Worm (Caenorhabditis elegans) whole organism, young adult: ENCODE measurements around the gene chtb-3.

Experiments
- B0019.2 ChIP-seq: fragments of 200-800 bp; sonication (Bioruptor generic); conservative IDR thresholded peaks from 2 replicates; pipeline ENCODE4 v1.3.6; 2022; ENCODE audit warnings: missing genetic modification reagents, missing genetic modification characterization, missing compliant biosample characterization
- B0336.3 ChIP-seq: fragments of 200-800 bp; sonication (Bioruptor generic); IDR thresholded peaks from 2 replicates; pipeline ENCODE4 v1.3.6; 2022; ENCODE audit warnings: missing genetic modification characterization, missing compliant biosample characterization
- F10E7.11 ChIP-seq: sonication (generic microtip); optimal IDR thresholded peaks from 2 replicates; lab custom pipeline; 2017; ENCODE audit warnings: mild to moderate bottlenecking, missing genetic modification characterization, moderate library complexity, missing compliant biosample characterization
- F22D6.2 ChIP-seq: sonication (generic microtip); optimal IDR thresholded peaks from 2 replicates; lab custom pipeline; 2016; ENCODE audit warnings: mild to moderate bottlenecking, missing genetic modification characterization, missing compliant biosample characterization
- F23B12.7 ChIP-seq: sonication (generic microtip); optimal IDR thresholded peaks from 2 replicates; lab custom pipeline; 2017; ENCODE audit warnings: missing genetic modification characterization, mild to moderate bottlenecking, missing compliant biosample characterization, antibody characterized with exemption, moderate library complexity; ENCODE audit not compliant: insufficient read depth
- F33H1.4 ChIP-seq: fragments of 200-800 bp; sonication (Bioruptor generic); IDR thresholded peaks from 2 replicates; pipeline ENCODE4 v1.3.6; 2022; ENCODE audit warnings: missing genetic modification reagents, missing genetic modification characterization, missing compliant biosample characterization
- F52B5.7 ChIP-seq: sonication (generic microtip); optimal IDR thresholded peaks from 2 replicates; lab custom pipeline; 2016; ENCODE audit warnings: mild to moderate bottlenecking, missing genetic modification characterization, missing compliant biosample characterization
- F55B11.4 ChIP-seq: sonication (generic microtip); optimal IDR thresholded peaks from 2 replicates; lab custom pipeline; 2016; ENCODE audit warnings: missing compliant biosample characterization, missing genetic modification characterization, borderline replicate concordance; ENCODE audit not compliant: insufficient read depth
- F57A8.1 ChIP-seq: fragments of 200-800 bp; sonication (Bioruptor generic); optimal IDR thresholded peaks from 2 replicates; lab custom pipeline; 2018; ENCODE audit warnings: mild to moderate bottlenecking, missing genetic modification characterization, moderate library complexity, missing compliant biosample characterization
- K11D2.4 ChIP-seq: fragments of 200-800 bp; sonication (Bioruptor generic); IDR thresholded peaks from 2 replicates; pipeline ENCODE4 v1.3.6; 2022; ENCODE audit warnings: missing genetic modification reagents, missing genetic modification characterization, missing compliant biosample characterization
- Y67H2A.10 ChIP-seq: fragments of 200-800 bp; sonication (Bioruptor generic); conservative IDR thresholded peaks from 2 replicates; pipeline ENCODE4 v1.3.6; 2022; ENCODE audit warnings: missing genetic modification reagents, missing genetic modification characterization, missing compliant biosample characterization
- Y95B8A.8 ChIP-seq: fragments of 200-800 bp; sonication (Bioruptor generic); IDR thresholded peaks from 2 replicates; pipeline ENCODE4 v1.3.6; 2022; ENCODE audit warnings: missing genetic modification reagents, missing genetic modification characterization, missing compliant biosample characterization
- akir-1 ChIP-seq: fragments of 200-800 bp; sonication (Bioruptor generic); optimal IDR thresholded peaks from 2 replicates; lab custom pipeline; 2018; ENCODE audit warnings: mild to moderate bottlenecking, missing genetic modification characterization, moderate library complexity, missing compliant biosample characterization
- ama-1 ChIP-seq, 3 experiments: fragments of 150-350 bp in 1 of 3; sonication (generic microtip) in 2 of 3; optimal IDR thresholded peaks; 2 replicates each; lab custom pipeline; 2014 to 2018; ENCODE audit warnings: missing biosample characterization in 2 of 3, missing genetic modification characterization in 2 of 3, missing genetic modification reagents in 2 of 3
- bed-1 ChIP-seq: fragments of 200-800 bp; sonication (Bioruptor generic); IDR thresholded peaks from 2 replicates; pipeline ENCODE4 v1.3.6; 2022; ENCODE audit warnings: missing genetic modification reagents, missing genetic modification characterization, missing compliant biosample characterization
- ceh-100 ChIP-seq: fragments of 200-800 bp; sonication (Bioruptor generic); IDR thresholded peaks from 2 replicates; pipeline ENCODE4 v1.3.6; 2022; ENCODE audit warnings: missing genetic modification reagents, missing genetic modification characterization, missing compliant biosample characterization
- ceh-79 ChIP-seq: sonication (generic microtip); optimal IDR thresholded peaks from 2 replicates; lab custom pipeline; 2017; ENCODE audit warnings: mild to moderate bottlenecking, missing genetic modification characterization, missing compliant biosample characterization
- dox-1 ChIP-seq: fragments of 200-800 bp; sonication (Bioruptor generic); IDR thresholded peaks from 2 replicates; pipeline ENCODE4 v1.3.6; 2022; ENCODE audit warnings: missing genetic modification reagents, missing genetic modification characterization, missing compliant biosample characterization
- dpff-1 ChIP-seq: sonication (generic microtip); optimal IDR thresholded peaks from 2 replicates; lab custom pipeline; 2017; ENCODE audit warnings: mild to moderate bottlenecking, missing genetic modification characterization, missing compliant biosample characterization
- efl-1 ChIP-seq: fragments of 150-350 bp; optimal IDR thresholded peaks from 2 replicates; lab custom pipeline; 2014; ENCODE audit warnings: missing biosample characterization, missing genetic modification reagents, missing genetic modification characterization
- egrh-3 ChIP-seq: fragments of 200-800 bp; sonication (Bioruptor generic); IDR thresholded peaks from 2 replicates; pipeline ENCODE4 v1.3.6; 2022; ENCODE audit warnings: missing genetic modification reagents, missing genetic modification characterization, missing compliant biosample characterization
- lin-40 ChIP-seq: sonication (generic microtip); optimal IDR thresholded peaks from 2 replicates; lab custom pipeline; 2016; ENCODE audit warnings: missing genetic modification characterization, mild to moderate bottlenecking, missing compliant biosample characterization, missing genotype, missing genetic modification reagents
- lin-54 ChIP-seq: fragments of 200-800 bp; sonication (Bioruptor generic); optimal IDR thresholded peaks from 2 replicates; lab custom pipeline; 2018; ENCODE audit warnings: mild to moderate bottlenecking, missing genetic modification characterization, missing compliant biosample characterization
- lir-1 ChIP-seq: fragments of 200-800 bp; sonication (Bioruptor generic); conservative IDR thresholded peaks from 2 replicates; pipeline ENCODE4 v1.3.6; 2022; ENCODE audit warnings: missing genetic modification reagents, missing genetic modification characterization, missing compliant biosample characterization
- madf-6 ChIP-seq: fragments of 200-800 bp; sonication (Bioruptor generic); IDR thresholded peaks from 2 replicates; pipeline ENCODE4 v1.3.6; 2022; ENCODE audit warnings: missing genetic modification reagents, missing genetic modification characterization, missing compliant biosample characterization
- nfya-2 ChIP-seq: fragments of 200-800 bp; sonication (Bioruptor generic); IDR thresholded peaks from 2 replicates; pipeline ENCODE4 v1.3.6; 2022; ENCODE audit warnings: missing genetic modification reagents, missing genetic modification characterization, missing compliant biosample characterization
- nhr-179 ChIP-seq: sonication (generic microtip); optimal IDR thresholded peaks from 2 replicates; lab custom pipeline; 2016; ENCODE audit warnings: mild to moderate bottlenecking, missing genetic modification characterization, missing compliant biosample characterization
- repo-1 ChIP-seq: sonication (generic microtip); optimal IDR thresholded peaks from 2 replicates; lab custom pipeline; 2017; ENCODE audit warnings: mild to moderate bottlenecking, missing genetic modification characterization, missing compliant biosample characterization
- rpc-1 ChIP-seq, 2 experiments: fragments of 150-350 bp in 1 of 2; sonication (generic microtip) in 1 of 2; optimal IDR thresholded peaks; 2 replicates each; lab custom pipeline; 2014 to 2018; ENCODE audit warnings: missing biosample characterization in 1 of 2, missing genetic modification characterization in 1 of 2, missing genetic modification reagents in 1 of 2, missing genotype in 1 of 2
- snpc-1.3 ChIP-seq: sonication (generic microtip); optimal IDR thresholded peaks from 2 replicates; lab custom pipeline; 2017; ENCODE audit warnings: missing genetic modification characterization, mild to moderate bottlenecking, missing compliant biosample characterization, antibody characterized with exemption, moderate library complexity, missing genotype, missing genetic modification reagents; ENCODE audit not compliant: insufficient read depth
- unc-130 ChIP-seq: sonication (generic microtip); optimal IDR thresholded peaks from 2 replicates; lab custom pipeline; 2016; ENCODE audit warnings: missing genetic modification reagents, missing genetic modification characterization, missing compliant biosample characterization
- zfh-2 ChIP-seq: fragments of 200-800 bp; sonication (Bioruptor generic); conservative IDR thresholded peaks from 2 replicates; pipeline ENCODE4 v1.3.6; 2022; ENCODE audit warnings: missing genetic modification reagents, missing genetic modification characterization, missing compliant biosample characterization
- ztf-18 ChIP-seq: sonication (generic microtip); optimal IDR thresholded peaks from 2 replicates; lab custom pipeline; 2016; ENCODE audit warnings: missing genotype, mild to moderate bottlenecking, missing genetic modification characterization, missing compliant biosample characterization
- ztf-25 ChIP-seq: fragments of 200-800 bp; sonication (Bioruptor generic); IDR thresholded peaks from 2 replicates; pipeline ENCODE4 v1.3.6; 2022; ENCODE audit warnings: missing genetic modification reagents, missing genetic modification characterization, missing compliant biosample characterization
- ztf-3 ChIP-seq: fragments of 200-800 bp; sonication (Bioruptor generic); optimal IDR thresholded peaks from 2 replicates; lab custom pipeline; 2018; ENCODE audit warnings: mild to moderate bottlenecking, missing genetic modification characterization, missing compliant biosample characterization

Gene chtb-3

DNA sequence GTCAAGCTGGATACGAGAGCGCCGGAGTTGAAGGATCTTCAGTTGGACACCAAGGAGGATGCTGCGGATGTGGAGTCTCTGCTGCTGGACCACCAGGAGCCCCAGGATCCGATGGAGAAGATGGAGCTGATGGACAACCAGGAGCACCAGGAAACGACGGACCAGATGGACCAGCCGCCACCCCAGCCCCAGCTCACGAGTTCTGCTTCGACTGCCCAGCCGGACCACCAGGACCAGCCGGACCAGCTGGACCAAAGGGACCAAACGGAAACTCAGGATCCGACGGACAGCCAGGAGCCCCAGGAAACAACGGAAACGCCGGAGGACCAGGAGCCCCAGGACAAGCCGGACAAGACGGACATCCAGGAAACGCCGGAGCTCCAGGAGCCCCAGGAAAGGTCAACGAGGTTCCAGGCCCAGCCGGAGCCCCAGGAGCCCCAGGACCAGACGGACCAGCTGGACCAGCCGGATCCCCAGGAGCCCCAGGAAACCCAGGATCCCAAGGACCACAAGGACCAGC is 39.1 kb downstream of the chtb-3 start:
- TF ChIP-seq egrh-3 (GFP tag; lab: Robert Waterston, UW) (peak; percentile 92), zfh-2 (GFP tag; lab: Robert Waterston, UW) (0 out of 2 replicates have a peak, but pooled peaks have one; percentile 28)

DNA sequence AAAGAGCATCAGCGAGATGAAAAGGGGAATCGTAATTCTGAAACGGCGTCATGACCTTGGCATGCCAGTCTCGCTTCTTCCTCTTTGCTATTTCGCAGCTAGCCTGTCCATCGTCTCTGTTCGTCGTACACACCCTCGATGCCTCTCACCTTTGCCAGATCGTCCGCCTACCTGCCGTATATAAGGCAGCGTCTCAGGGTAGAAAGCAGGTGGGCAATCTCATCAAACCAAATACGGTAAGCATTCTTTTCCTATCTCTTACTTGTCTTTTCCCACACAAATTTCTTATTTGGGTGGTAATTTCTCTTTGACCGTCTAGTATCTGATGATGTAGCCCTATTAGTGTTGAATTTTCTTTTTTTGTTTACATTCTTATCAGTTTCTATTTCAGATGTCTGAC is 39.8 kb downstream of the chtb-3 start, which contains the start of gene col-166:
TSS of gene col-166 (plus strand) at position 392 of the 400 bp plus-strand sequence.
- TF ChIP-seq dox-1 (GFP tag; lab: Robert Waterston, UW): no peak
- TF ChIP-seq bed-1: no peak
- no peak for TF ChIP-seq F52B5.7 (tag; lab: Kevin White, UChicago)
- TF ChIP-seq F33H1.4 (GFP tag; lab: Robert Waterston, UW): no peak
- no peak for TF ChIP-seq lin-40 (tag; lab: Kevin White, UChicago)
- TF ChIP-seq ztf-3 (GFP tag; lab: Kevin White, UChicago): no peak
- no peak for TF ChIP-seq B0336.3 (GFP tag; lab: Robert Waterston, UW)
- TF ChIP-seq F23B12.7 (tag; lab: Kevin White, UChicago): no peak
- no peak for TF ChIP-seq lin-54 (GFP tag; lab: Kevin White, UChicago)
- TF ChIP-seq ceh-79 (tag; lab: Kevin White, UChicago): no peak
- TF ChIP-seq akir-1: no peak
- TF ChIP-seq rpc-1 (optimal IDR thresholded peaks at IDR 0.05; lab: Kevin White, UChicago): no peak
- no peak for TF ChIP-seq rpc-1 (tag; optimal IDR thresholded peaks at IDR 0.05; lab: Kevin White, UChicago)
- no peak for TF ChIP-seq Y67H2A.10 (GFP tag; lab: Robert Waterston, UW)
- no peak for TF ChIP-seq ztf-18 (tag; lab: Kevin White, UChicago)
- TF ChIP-seq madf-6 (GFP tag; lab: Robert Waterston, UW): no peak
- no peak for TF ChIP-seq snpc-1.3
- no peak for TF ChIP-seq repo-1 (tag; lab: Kevin White, UChicago)
- no peak for TF ChIP-seq efl-1 (GFP tag; lab: Kevin White, UChicago)
- no peak for TF ChIP-seq egrh-3 (GFP tag; lab: Robert Waterston, UW)
- no peak for TF ChIP-seq B0019.2 (GFP tag; lab: Robert Waterston, UW)

DNA sequence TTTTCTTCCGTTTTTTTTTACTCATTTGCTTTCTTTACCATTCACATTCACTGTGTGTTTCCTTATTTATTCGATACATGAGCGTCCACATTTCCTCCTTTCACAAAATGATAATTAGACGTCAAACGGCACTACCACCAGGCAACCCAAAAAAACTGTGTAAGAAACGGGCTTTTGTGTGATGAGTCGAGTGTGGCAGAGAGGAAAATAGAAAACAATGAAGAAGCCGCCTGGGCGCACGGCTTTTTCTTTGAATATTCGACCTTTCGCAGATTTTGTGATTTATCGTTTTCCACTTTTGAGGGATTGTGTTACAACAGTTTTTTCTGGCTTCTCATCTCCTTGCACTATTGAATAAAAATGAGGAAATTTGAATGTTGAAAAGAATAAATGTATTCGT is 41.1 kb downstream of the chtb-3 start:
- no peak for TF ChIP-seq nhr-179 (tag; lab: Kevin White, UChicago)
- TF ChIP-seq nfya-2 (GFP tag; lab: Robert Waterston, UW): no peak
- TF ChIP-seq dox-1 (GFP tag; lab: Robert Waterston, UW): no peak
- no peak for TF ChIP-seq Y95B8A.8 (GFP tag; lab: Robert Waterston, UW)
- no peak for TF ChIP-seq efl-1 (GFP tag; lab: Kevin White, UChicago)
- TF ChIP-seq ztf-25 (GFP tag; lab: Robert Waterston, UW): no peak
- TF ChIP-seq ceh-100 (GFP tag; lab: Robert Waterston, UW): no peak
- no peak for TF ChIP-seq dpff-1
- TF ChIP-seq K11D2.4: no peak
- TF ChIP-seq ceh-79 (tag; lab: Kevin White, UChicago): no peak
- no peak for TF ChIP-seq F57A8.1
- TF ChIP-seq F55B11.4 (tag; lab: Kevin White, UChicago): no peak
- TF ChIP-seq F10E7.11 (tag; lab: Kevin White, UChicago): no peak
- no peak for TF ChIP-seq ama-1 (optimal IDR thresholded peaks at IDR 0.05; lab: Kevin White, UChicago)
- TF ChIP-seq ama-1 (GFP tag; optimal IDR thresholded peaks at IDR 0.05; lab: Kevin White, UChicago): no peak
- no peak for TF ChIP-seq lin-54 (GFP tag; lab: Kevin White, UChicago)
- no peak for TF ChIP-seq lir-1 (GFP tag; lab: Robert Waterston, UW)
- no peak for TF ChIP-seq F22D6.2 (tag; lab: Kevin White, UChicago)
- no peak for TF ChIP-seq unc-130 (GFP tag; lab: Kevin White, UChicago)
